Fruit fly (Drosophila melanogaster) Kc167 (cell line): Measurements from ENCODE around the gene CG43675.

Experiments used
- Sin3A ChIP-seq: fragments of >200 bp; optimal IDR thresholded peaks from 2 replicates; lab custom pipeline; 2018; ENCODE audit warnings: missing external identifiers
- insv ChIP-seq: fragments of >200 bp; optimal IDR thresholded peaks from 3 replicates; lab custom pipeline; 2018; ENCODE audit warnings: missing external identifiers
- ttk ChIP-seq: sonication (Bioruptor generic); optimal IDR thresholded peaks from 2 replicates; lab custom pipeline; 2017; ENCODE audit warnings: missing external identifiers

DNA sequence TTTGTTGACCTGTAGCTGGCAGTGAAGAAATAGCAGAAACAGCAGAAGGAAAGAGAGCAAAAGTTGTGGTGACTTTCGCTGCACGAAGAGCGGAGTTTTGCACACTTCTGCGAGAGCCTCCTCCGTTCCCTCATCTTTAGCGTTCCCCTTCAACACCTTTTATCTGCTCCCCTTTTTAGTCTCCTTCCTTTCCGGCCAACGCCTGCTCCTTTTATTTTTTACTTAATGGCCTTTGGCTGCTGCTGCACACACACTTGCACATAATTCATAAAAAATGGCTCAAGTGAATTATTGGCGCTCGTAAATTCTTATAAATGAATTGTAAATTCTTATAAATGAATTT is 6.9 kb upstream of the CG43675 start:
- TF ChIP-seq ttk (lab: Kevin White, UChicago) (no peak), insv (lab: Kevin White, UChicago) (no peak), Sin3A (lab: Kevin White, UChicago) (no peak)
